Fruit fly (Drosophila melanogaster) whole organism, embryonic: ENCODE data around the gene CG3515.

Experiments used
- CG6254 ChIP-seq: fragments of 200-800 bp; sonication (Bioruptor generic); optimal IDR thresholded peaks from 3 replicates; lab custom pipeline; 2017; ENCODE audit warnings: mild to moderate bottlenecking, missing biosample characterization, missing genetic modification reagents, missing genetic modification characterization
- CG9727 ChIP-seq: fragments of 200-800 bp; sonication (Bioruptor generic); optimal IDR thresholded peaks from 3 replicates; lab custom pipeline; 2017; ENCODE audit warnings: missing biosample characterization, mild to moderate bottlenecking, missing genetic modification characterization
- D ChIP-seq, 2 experiments: fragments of 200-800 bp in 1 of 2; fragments of >200 bp in 1 of 2; sonication (Bioruptor generic) in 1 of 2; optimal IDR thresholded peaks; 2 replicates in 1 of 2; 3 replicates in 1 of 2; lab custom pipeline; 2017; ENCODE audit warnings: mild to moderate bottlenecking in 1 of 2, missing biosample characterization in 1 of 2, missing genetic modification characterization in 1 of 2, missing genetic modification reagents in 1 of 2
- Dek ChIP-seq: fragments of 200-800 bp; sonication (Bioruptor generic); optimal IDR thresholded peaks from 3 replicates; lab custom pipeline; 2019; ENCODE audit warnings: missing biosample characterization, mild to moderate bottlenecking, missing genetic modification characterization, moderate library complexity
- Hmr ChIP-seq: fragments of 200-800 bp; sonication (Bioruptor generic); optimal IDR thresholded peaks from 3 replicates; lab custom pipeline; 2017; ENCODE audit warnings: mild to moderate bottlenecking, missing biosample characterization, missing genetic modification reagents, missing genetic modification characterization
- Optix ChIP-seq: fragments of 200-800 bp; sonication (Bioruptor generic); IDR thresholded peaks from 3 replicates; pipeline ENCODE4 v1.3.6; 2022; ENCODE audit warnings: missing biosample characterization, missing genetic modification characterization
- Vsx1 ChIP-seq: fragments of 200-800 bp; sonication (Bioruptor generic); optimal IDR thresholded peaks from 2 replicates; lab custom pipeline; 2017; ENCODE audit warnings: missing biosample characterization, mild to moderate bottlenecking, missing genetic modification characterization, missing genetic modification reagents
- cg ChIP-seq: fragments of 200-800 bp; sonication (Bioruptor generic); optimal IDR thresholded peaks from 3 replicates; lab custom pipeline; 2019; ENCODE audit warnings: missing biosample characterization, mild to moderate bottlenecking, missing genetic modification characterization, moderate library complexity
- luna ChIP-seq: fragments of 200-800 bp; sonication (Bioruptor generic); optimal IDR thresholded peaks from 2 replicates; lab custom pipeline; 2016; ENCODE audit warnings: missing biosample characterization, missing genetic modification characterization
- schlank ChIP-seq: fragments of 200-800 bp; sonication (Bioruptor generic); optimal IDR thresholded peaks from 2 replicates; lab custom pipeline; 2018; ENCODE audit warnings: missing biosample characterization, mild to moderate bottlenecking, missing genetic modification characterization
- wor ChIP-seq: fragments of 200-800 bp; sonication (Bioruptor generic); IDR thresholded peaks from 2 replicates; pipeline ENCODE4 v1.3.6; 2022; ENCODE audit warnings: missing biosample characterization, missing genetic modification characterization

- TF ChIP-seq luna (GFP tag; lab: Kevin White, UChicago) (no peak), cg (no peak), D (optimal IDR thresholded peaks at IDR 0.05; lab: Kevin White, UChicago) (no peak), D (GFP tag; optimal IDR thresholded peaks at IDR 0.05; lab: Kevin White, UChicago) (no peak), Dek (tag; lab: Kevin White, UChicago) (no peak), Optix (no peak), CG9727 (GFP tag; lab: Kevin White, UChicago) (no peak), wor (GFP tag; lab: Robert Waterston, UW) (no peak), CG6254 (GFP tag; lab: Kevin White, UChicago) (no peak), Hmr (GFP tag; lab: Kevin White, UChicago) (no peak), Vsx1 (GFP tag; lab: Kevin White, UChicago) (no peak), schlank (tag; lab: Kevin White, UChicago) (no peak)
Measured at dm6 chr2L:2564758-2565157, 12.1 kb upstream of the CG3515 start, which contains the start of gene Cyp309a1.
